Worm (Caenorhabditis elegans): ENCODE measurements around the gene dhhc-13.

- TF ChIP-seq ztf-11 (tag; optimal IDR thresholded peaks at IDR 0.05): no peak
- no peak for TF ChIP-seq unc-62 (GFP tag; optimal IDR thresholded peaks at IDR 0.05)
- TF ChIP-seq unc-30 (tag; optimal IDR thresholded peaks at IDR 0.05): no peak
- no peak for TF ChIP-seq ceh-82 (tag; optimal IDR thresholded peaks at IDR 0.05)
Measured at ce11 chrIV:5891265-5891664, 25.9 kb upstream of the dhhc-13 start, which contains the start of gene H04M03.3.

Data from whole organism, L1 larva.